Worm (Caenorhabditis elegans) whole organism, L4/young adult: Measurements from ENCODE around the gene ZK686.6.
A peak's percentile ranks its signal among the peaks of the same experiment; 100 is the strongest.
"Not testable (repeated sequence)": the region's sequence is repeated elsewhere in the genome, so short reads cannot be mapped to it uniquely, and the experiment has no call there.

Source experiments
- W03F9.2 ChIP-seq: fragments of 150-350 bp; optimal IDR thresholded peaks from 2 replicates; lab custom pipeline; 2014; ENCODE audit warnings: missing biosample characterization, missing genetic modification characterization
- dao-5 ChIP-seq: sonication (generic microtip); optimal IDR thresholded peaks from 2 replicates; lab custom pipeline; 2016; ENCODE audit warnings: missing genotype, missing genetic modification characterization, moderate library complexity, missing compliant biosample characterization

- TF ChIP-seq dao-5 (tag; lab: Kevin White, UChicago), result not testable (repeated sequence)
- peak; percentile 8 for TF ChIP-seq W03F9.2 (tag; lab: Kevin White, UChicago)
Measured at ce11 chrIII:7770986-7771385, 1.8 kb downstream of the ZK686.6 start.
